Worm (Caenorhabditis elegans): Measurements from ENCODE around the gene adm-2.

ce11 chrX:13728991-13729390 lies 41.2 kb downstream of the adm-2 start:
- no peak for TF ChIP-seq him-1 (tag; optimal IDR thresholded peaks at IDR 0.05)
- no peak for TF ChIP-seq dao-5 (tag; optimal IDR thresholded peaks at IDR 0.05)
